Worm (Caenorhabditis elegans): ENCODE results near the gene glb-20.

DNA sequence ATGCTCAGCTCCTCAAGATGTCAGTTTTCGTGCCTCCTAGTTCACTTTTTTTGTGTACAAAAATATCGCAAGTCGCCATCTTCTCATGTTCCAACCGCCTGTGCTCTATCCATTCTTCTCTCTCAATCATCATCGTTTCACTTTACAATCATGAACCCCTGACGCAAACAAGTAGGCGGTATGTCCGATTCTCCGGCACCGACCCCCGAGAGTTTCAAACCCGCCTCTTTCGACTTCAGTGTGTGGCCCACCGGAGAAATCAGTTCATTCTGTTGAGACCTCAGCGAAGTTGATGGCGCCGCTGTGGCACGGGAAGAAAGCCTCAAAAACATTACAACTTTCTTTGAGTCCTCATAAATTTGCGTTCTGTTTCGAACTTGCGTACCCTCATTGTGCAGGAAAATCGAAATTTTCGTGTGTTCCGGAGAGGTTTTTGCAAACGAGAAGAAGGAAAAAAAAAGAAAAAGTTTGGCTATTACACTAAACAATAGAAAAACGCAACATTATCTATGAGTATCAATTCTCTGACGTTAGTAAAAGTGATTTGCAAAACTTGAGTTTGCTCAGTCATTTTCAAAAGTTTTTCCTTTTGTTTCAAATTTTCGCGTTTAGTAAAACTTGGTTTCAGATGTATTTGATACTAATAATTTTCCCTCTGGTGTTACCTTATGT lies 49.1 kb upstream of the glb-20 start, which contains the start of gene F54B11.9:
- no peak for TF ChIP-seq W03F9.2 (tag; optimal IDR thresholded peaks at IDR 0.05)
- TF ChIP-seq him-1 (tag; optimal IDR thresholded peaks at IDR 0.05), result no peak
